Worm (Caenorhabditis elegans): ENCODE measurements around the gene cnc-7.

The cnc-7 gene

ce11 chrV:20393773-20394172 lies at the start of gene cnc-7:
Gene cnc-7, plus strand, starts transcription at chrV:20394073.
- TF ChIP-seq nhr-80 (tag; optimal IDR thresholded peaks at IDR 0.05) (no peak), cebp-1 (GFP tag; IDR thresholded peaks at IDR 0.05) (no peak), cebp-1 (tag; optimal IDR thresholded peaks at IDR 0.05) (no peak), lin-26 (GFP tag; IDR thresholded peaks at IDR 0.05) (no peak), hrde-1 (tag; optimal IDR thresholded peaks at IDR 0.05; ENCODE audit: borderline replicate concordance) (no peak), atf-7 (tag; optimal IDR thresholded peaks at IDR 0.05) (no peak), zfh-2 (GFP tag; conservative IDR thresholded peaks at IDR 0.05) (no peak), F37B4.10 (GFP tag; IDR thresholded peaks at IDR 0.05) (no peak), F57A8.1 (GFP tag; optimal IDR thresholded peaks at IDR 0.05) (no peak), K11D2.4 (GFP tag; IDR thresholded peaks at IDR 0.05) (no peak)

DNA sequence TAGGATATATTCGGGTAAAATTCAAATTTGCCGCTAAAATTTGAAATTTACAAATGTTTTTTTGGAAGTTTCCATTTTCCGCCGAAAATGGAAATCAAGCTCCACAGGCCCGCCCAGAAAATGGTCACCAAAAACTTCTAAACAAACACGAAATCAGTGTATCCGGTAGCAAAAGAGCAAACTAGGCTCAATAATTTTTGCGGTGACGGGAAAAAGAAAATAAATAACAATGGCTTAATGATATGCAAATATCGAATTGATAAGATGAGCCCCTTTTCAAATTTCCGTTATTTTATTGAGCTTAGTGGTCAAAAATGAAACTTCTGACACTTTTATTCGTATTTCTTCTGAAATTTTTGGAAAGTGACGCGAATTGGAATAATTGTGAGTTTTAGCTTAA lies 49.0 kb upstream of the cnc-7 start, which contains the start of gene Y38H6A.3:
Y38H6A.3 (plus strand) TSS at position 301 of the 400 bp plus-strand sequence.
- no peak for TF ChIP-seq ceh-58 (GFP tag; IDR thresholded peaks at IDR 0.05)
- TF ChIP-seq efl-1 (GFP tag; optimal IDR thresholded peaks at IDR 0.05), result no peak
- TF ChIP-seq ZK185.1 (tag; optimal IDR thresholded peaks at IDR 0.05; ENCODE audit: poor library complexity, severe bottlenecking), result no peak
- TF ChIP-seq snpc-3.4 (tag; optimal IDR thresholded peaks at IDR 0.05), result no peak
- no peak for TF ChIP-seq lir-1 (GFP tag; conservative IDR thresholded peaks at IDR 0.05)
- TF ChIP-seq snpc-4 (GFP tag; optimal IDR thresholded peaks at IDR 0.05), result no peak
- TF ChIP-seq snpc-4 (tag; optimal IDR thresholded peaks at IDR 0.05), result no peak
- TF ChIP-seq ztf-3 (GFP tag; optimal IDR thresholded peaks at IDR 0.05), result no peak
- no peak for TF ChIP-seq ceh-27 (GFP tag; optimal IDR thresholded peaks at IDR 0.05)
- no peak for TF ChIP-seq egl-18 (GFP tag; IDR thresholded peaks at IDR 0.05)
- TF ChIP-seq F10E7.11 (tag; optimal IDR thresholded peaks at IDR 0.05), result no peak
- no peak for TF ChIP-seq hlh-12 (tag; optimal IDR thresholded peaks at IDR 0.05)
- TF ChIP-seq mes-4 (tag; optimal IDR thresholded peaks at IDR 0.05), result no peak
- no peak for TF ChIP-seq ztf-28 (GFP tag; IDR thresholded peaks at IDR 0.05)
- no peak for TF ChIP-seq ztf-25 (GFP tag; IDR thresholded peaks at IDR 0.05)
- no peak for TF ChIP-seq him-1 (tag; optimal IDR thresholded peaks at IDR 0.05)
- no peak for TF ChIP-seq F39B2.1 (GFP tag; IDR thresholded peaks at IDR 0.05)
- no peak for TF ChIP-seq aptf-2 (GFP tag; conservative IDR thresholded peaks at IDR 0.05)
- TF ChIP-seq Y53F4B.3 (GFP tag; IDR thresholded peaks at IDR 0.05), result no peak

DNA sequence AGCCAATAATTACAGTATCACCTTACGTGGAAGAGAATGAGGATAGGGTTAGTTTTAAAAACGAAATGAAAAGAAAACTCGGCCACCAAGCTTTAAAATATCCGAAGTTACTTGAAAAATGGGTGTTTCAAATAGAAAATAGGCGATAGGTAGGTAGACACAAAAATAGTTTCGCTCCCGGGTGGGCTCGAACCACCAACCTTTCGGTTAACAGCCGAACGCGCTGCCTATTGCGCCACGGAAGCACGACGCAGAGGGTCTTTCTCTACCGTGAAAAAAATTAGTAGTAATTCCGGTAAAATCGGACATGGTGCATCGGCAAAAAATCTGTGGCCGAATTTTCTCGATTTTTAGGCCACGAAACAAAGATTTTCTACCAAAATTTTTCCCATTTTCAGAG lies 46.2 kb upstream of the cnc-7 start:
- peak; percentile 10 for TF ChIP-seq nhr-90 (tag; optimal IDR thresholded peaks at IDR 0.05)
- no peak for TF ChIP-seq madf-6 (GFP tag; IDR thresholded peaks at IDR 0.05)
- peak; percentile 4 for TF ChIP-seq die-1 (tag; optimal IDR thresholded peaks at IDR 0.05)
- no peak for TF ChIP-seq aptf-2 (GFP tag; conservative IDR thresholded peaks at IDR 0.05)
- TF ChIP-seq him-1 (tag; optimal IDR thresholded peaks at IDR 0.05), result peak; percentile 67
- peak; percentile 63 for TF ChIP-seq B0261.1 (tag; optimal IDR thresholded peaks at IDR 0.05)
- TF ChIP-seq rpc-1 (optimal IDR thresholded peaks at IDR 0.05), result peak; percentile 52
- TF ChIP-seq rpc-1 (tag; optimal IDR thresholded peaks at IDR 0.05), result peak; percentile 73
- TF ChIP-seq hmg-1.2 (GFP tag; IDR thresholded peaks at IDR 0.05), result 0 out of 2 replicates have a peak, but pooled peaks have one; percentile 25
- 0 out of 2 replicates have a peak, but pooled peaks have one; percentile 31 for TF ChIP-seq ztf-25 (GFP tag; IDR thresholded peaks at IDR 0.05)
- peak; percentile 83 for TF ChIP-seq tbp1 (GFP tag; optimal IDR thresholded peaks at IDR 0.05)
- TF ChIP-seq aptf-3 (GFP tag; IDR thresholded peaks at IDR 0.05), result no peak
- peak; percentile 54; the same call in 1 of the 2 replicates for TF ChIP-seq D2030.7 (GFP tag; IDR thresholded peaks at IDR 0.05)
